Fruit fly (Drosophila melanogaster): ENCODE measurements around the gene ppk22.
A peak's percentile ranks its signal among the peaks of the same experiment; 100 is the strongest.

The ppk22 gene

DNA sequence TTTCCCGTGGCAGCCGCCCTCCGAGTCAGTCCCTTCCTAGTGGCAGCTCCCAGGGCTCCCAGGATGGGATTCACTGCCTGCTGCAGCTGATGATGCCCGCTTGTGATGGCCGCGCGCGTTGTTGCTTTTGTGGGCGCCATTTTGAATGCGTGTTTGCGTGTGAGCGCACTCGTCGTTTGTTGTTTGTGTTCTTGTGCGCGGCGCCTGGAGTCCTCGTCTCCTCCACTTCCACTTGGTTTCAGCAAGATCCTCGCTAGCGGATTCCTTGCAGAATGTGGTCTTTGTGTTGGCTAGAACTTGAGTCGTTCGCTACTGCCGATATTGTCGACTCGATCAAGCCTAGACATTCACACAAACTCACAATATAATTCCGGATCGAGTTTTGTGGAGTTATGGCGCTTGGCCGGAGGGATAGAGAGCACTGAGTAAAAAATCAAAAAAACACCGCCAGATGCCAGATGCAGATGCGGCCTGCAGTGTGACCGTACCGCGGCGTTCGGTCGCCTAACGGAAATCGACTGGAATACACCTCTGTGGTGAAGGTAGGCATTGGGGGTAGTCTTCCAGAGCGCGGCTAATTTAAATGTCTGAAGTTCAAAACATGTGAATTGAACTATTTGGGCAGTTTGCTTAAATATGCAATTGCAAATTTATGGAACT, 10.9 kb upstream of the ppk22 start, which contains the start of gene CycB3 (continued):
- TF ChIP-seq HLHmδ (GFP tag; optimal IDR thresholded peaks at IDR 0.05) (peak; percentile 78), Antp (GFP tag; optimal IDR thresholded peaks at IDR 0.05) (no peak), Tbp (GFP tag; optimal IDR thresholded peaks at IDR 0.05) (peak; percentile 17), Lhr (GFP tag; optimal IDR thresholded peaks at IDR 0.05) (peak; percentile 43), Bdp1 (GFP tag; optimal IDR thresholded peaks at IDR 0.05) (peak; percentile 31), mam (GFP tag; optimal IDR thresholded peaks at IDR 0.05) (no peak), pnt (GFP tag; optimal IDR thresholded peaks at IDR 0.05) (no peak), Hey (tag; optimal IDR thresholded peaks at IDR 0.05) (no peak), chinmo (GFP tag; IDR thresholded peaks at IDR 0.05; ENCODE audit: partially characterized antibody) (peak; percentile 62; the same call in 2 of the 4 replicates), schlank (tag; optimal IDR thresholded peaks at IDR 0.05) (peak; percentile 13), HmgD (GFP tag; optimal IDR thresholded peaks at IDR 0.05) (peak; percentile 37), dmrt11E (tag; optimal IDR thresholded peaks at IDR 0.05) (peak; percentile 31), chif (GFP tag; optimal IDR thresholded peaks at IDR 0.05) (peak in 1 of 2 experiments; percentile 25), CrebB (tag; optimal IDR thresholded peaks at IDR 0.05) (no peak), Hand (GFP tag; optimal IDR thresholded peaks at IDR 0.05) (no peak), hkb (optimal IDR thresholded peaks at IDR 0.05) (no peak), hkb (GFP tag; IDR thresholded peaks at IDR 0.05) (0 out of 2 replicates have a peak, but pooled peaks have one; percentile 9), Neu2 (GFP tag; optimal IDR thresholded peaks at IDR 0.05; ENCODE audit: borderline replicate concordance) (no peak), CG17361 (GFP tag; IDR thresholded peaks at IDR 0.05) (no peak), CG15514 (GFP tag; optimal IDR thresholded peaks at IDR 0.05) (peak; percentile 81), Scr (GFP tag; IDR thresholded peaks at IDR 0.05; ENCODE audit: partially characterized antibody) (peak; percentile 44; the same call in 1 of the 2 replicates), CG2875 (GFP tag; optimal IDR thresholded peaks at IDR 0.05) (no peak), CG33557 (GFP tag; optimal IDR thresholded peaks at IDR 0.05) (peak; percentile 8), CG3065 (GFP tag; optimal IDR thresholded peaks at IDR 0.05) (no peak), da (GFP tag; optimal IDR thresholded peaks at IDR 0.05) (peak; percentile 34), Dp (GFP tag; optimal IDR thresholded peaks at IDR 0.05) (peak; percentile 99), ERR (GFP tag; optimal IDR thresholded peaks at IDR 0.05) (no peak), CG13123 (GFP tag; optimal IDR thresholded peaks at IDR 0.05) (no peak), Rx (GFP tag; IDR thresholded peaks at IDR 0.05) (no peak), NC2β (GFP tag; optimal IDR thresholded peaks at IDR 0.05) (peak; percentile 51), chn (GFP tag; optimal IDR thresholded peaks at IDR 0.05) (no peak), Dbx (GFP tag; IDR thresholded peaks at IDR 0.05) (0 out of 3 replicates have a peak, but pooled peaks have one; percentile 13), CG9876 (GFP tag; optimal IDR thresholded peaks at IDR 0.05) (no peak), nerfin-2 (GFP tag; IDR thresholded peaks at IDR 0.05; ENCODE audit: partially characterized antibody) (0 out of 2 replicates have a peak, but pooled peaks have one; percentile 19), CG17912 (GFP tag; optimal IDR thresholded peaks at IDR 0.05) (peak; percentile 69), Drgx (GFP tag; IDR thresholded peaks at IDR 0.05) (no peak), zen (tag; optimal IDR thresholded peaks at IDR 0.05) (peak; percentile 33), Dref (GFP tag; IDR thresholded peaks at IDR 0.05) (peak; percentile 74), dpn (GFP tag; optimal IDR thresholded peaks at IDR 0.05) (peak in 1 of 2 experiments; percentile 2), sob (GFP tag; IDR thresholded peaks at IDR 0.05) (peak; percentile 19; the same call in 1 of the 2 replicates), BEAF-32 (GFP tag; optimal IDR thresholded peaks at IDR 0.05) (peak; percentile 56), danr (GFP tag; IDR thresholded peaks at IDR 0.05) (no peak), CG6272 (GFP tag; IDR thresholded peaks at IDR 0.05) (no peak), Fer3 (tag; optimal IDR thresholded peaks at IDR 0.05) (no peak), Hmx (GFP tag; optimal IDR thresholded peaks at IDR 0.05) (no peak), CG11723 (GFP tag; optimal IDR thresholded peaks at IDR 0.05) (peak; percentile 3), CG10209 (GFP tag; optimal IDR thresholded peaks at IDR 0.05) (no peak), Poxn (GFP tag; IDR thresholded peaks at IDR 0.05) (no peak), CG9817 (tag; optimal IDR thresholded peaks at IDR 0.05) (peak; percentile 28)
